Fruit fly (Drosophila melanogaster): ENCODE measurements around the gene mRpL2.

The mRpL2 gene

DNA sequence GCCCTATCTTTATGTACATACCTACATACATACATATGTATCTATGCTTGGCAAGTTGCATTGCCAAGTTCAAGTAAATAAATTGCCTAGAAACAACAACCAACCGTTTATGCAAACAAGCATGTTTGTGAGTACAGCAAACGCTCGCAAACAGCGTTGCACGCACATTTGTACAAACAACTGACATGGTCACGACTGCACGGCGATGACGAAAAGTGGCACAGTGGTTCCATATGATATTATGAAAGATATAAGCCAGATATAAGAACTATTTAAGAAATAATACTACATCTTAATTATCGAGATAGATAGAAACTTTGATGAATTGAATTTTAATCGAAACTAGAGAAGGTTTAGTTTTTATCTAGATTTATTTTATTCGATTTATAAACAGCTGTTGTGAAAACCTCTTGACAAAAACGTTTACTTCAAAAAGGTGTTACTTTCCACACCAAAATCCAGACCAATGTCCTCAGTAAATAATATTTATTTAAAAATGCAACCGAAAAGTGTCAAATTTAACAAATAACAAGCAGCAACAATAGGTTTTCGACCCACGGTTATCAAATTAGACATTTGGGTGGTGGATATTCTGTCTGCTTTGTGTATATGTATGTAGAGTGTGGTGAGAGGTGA, 30.7 kb upstream of the mRpL2 start:
- peak; percentile 65 for TF ChIP-seq CG3847 (GFP tag; IDR thresholded peaks at IDR 0.05)
- TF ChIP-seq Adf1 (GFP tag; IDR thresholded peaks at IDR 0.05), result peak; percentile 51
- TF ChIP-seq CG31441 (GFP tag; IDR thresholded peaks at IDR 0.05), result peak; percentile 97
- peak; percentile 54 for TF ChIP-seq H2.0 (GFP tag; IDR thresholded peaks at IDR 0.05)
- TF ChIP-seq CG12104 (GFP tag; optimal IDR thresholded peaks at IDR 0.05), result peak; percentile 87
- peak; percentile 59 for TF ChIP-seq CG3163 (GFP tag; optimal IDR thresholded peaks at IDR 0.05)
- peak; percentile 54 for TF ChIP-seq CG9609 (GFP tag; optimal IDR thresholded peaks at IDR 0.05)
- TF ChIP-seq CG10366 (GFP tag; IDR thresholded peaks at IDR 0.05), result peak; percentile 68; the same call in 1 of the 2 replicates
- no peak for TF ChIP-seq CG2129 (GFP tag; IDR thresholded peaks at IDR 0.05; ENCODE audit: partially characterized antibody)
- TF ChIP-seq Spps (tag; optimal IDR thresholded peaks at IDR 0.05), result peak; percentile 53
- 0 out of 3 replicates have a peak, but pooled peaks have one; percentile 39 for TF ChIP-seq C15 (GFP tag; IDR thresholded peaks at IDR 0.05)
- TF ChIP-seq mirr (GFP tag; optimal IDR thresholded peaks at IDR 0.05), result peak; percentile 19
- TF ChIP-seq sd (tag; optimal IDR thresholded peaks at IDR 0.05), result peak; percentile 73
- peak; percentile 75 for TF ChIP-seq fd3F (GFP tag; optimal IDR thresholded peaks at IDR 0.05)
- peak; percentile 81 for TF ChIP-seq CG2116 (GFP tag; optimal IDR thresholded peaks at IDR 0.05)
- peak; percentile 95 for TF ChIP-seq CG2678 (tag; optimal IDR thresholded peaks at IDR 0.05)
- peak; percentile 88 for TF ChIP-seq Kr (GFP tag; optimal IDR thresholded peaks at IDR 0.05)
- peak; percentile 89 for TF ChIP-seq Camta (GFP tag; optimal IDR thresholded peaks at IDR 0.05)
- peak; percentile 93 for TF ChIP-seq CG15696 (tag; optimal IDR thresholded peaks at IDR 0.05)
- TF ChIP-seq lov (optimal IDR thresholded peaks at IDR 0.05), result no peak
- TF ChIP-seq lov (GFP tag; IDR thresholded peaks at IDR 0.05), result peak; percentile 82
- TF ChIP-seq crc (GFP tag; optimal IDR thresholded peaks at IDR 0.05), result peak; percentile 61
- TF ChIP-seq Bdp1 (GFP tag; optimal IDR thresholded peaks at IDR 0.05), result peak; percentile 79
- no peak for TF ChIP-seq Doc3 (GFP tag; IDR thresholded peaks at IDR 0.05; ENCODE audit: partially characterized antibody)
- TF ChIP-seq phol (tag; optimal IDR thresholded peaks at IDR 0.05), result peak; percentile 91
- peak; percentile 88 for TF ChIP-seq CG10267 (tag; optimal IDR thresholded peaks at IDR 0.05)
- peak; percentile 81 for TF ChIP-seq oc (tag; optimal IDR thresholded peaks at IDR 0.05)
- TF ChIP-seq CG7372 (GFP tag; IDR thresholded peaks at IDR 0.05), result peak; percentile 72; the same call in 1 of the 2 replicates
- no peak for TF ChIP-seq CG16779 (GFP tag; IDR thresholded peaks at IDR 0.05)
- peak; percentile 74 for TF ChIP-seq sisA (GFP tag; IDR thresholded peaks at IDR 0.05)
- TF ChIP-seq Dbx (GFP tag; IDR thresholded peaks at IDR 0.05), result peak; percentile 53; the same call in 1 of the 3 replicates
- TF ChIP-seq Myb (GFP tag; optimal IDR thresholded peaks at IDR 0.05), result peak; percentile 57
- peak; percentile 87 for TF ChIP-seq ara (GFP tag; IDR thresholded peaks at IDR 0.05)
- peak; percentile 32 for TF ChIP-seq Rx (GFP tag; IDR thresholded peaks at IDR 0.05)
- peak; percentile 49; the same call in 1 of the 3 replicates for TF ChIP-seq CG16813 (GFP tag; IDR thresholded peaks at IDR 0.05; ENCODE audit: partially characterized antibody)
- TF ChIP-seq Opbp (GFP tag; IDR thresholded peaks at IDR 0.05; ENCODE audit: partially characterized antibody), result no peak
- peak; percentile 87 for TF ChIP-seq CG4820 (GFP tag; optimal IDR thresholded peaks at IDR 0.05)
- TF ChIP-seq CHES-1-like (GFP tag; optimal IDR thresholded peaks at IDR 0.05), result peak; percentile 75
- peak; percentile 81 for TF ChIP-seq CG31388 (GFP tag; optimal IDR thresholded peaks at IDR 0.05)
- TF ChIP-seq CG18764 (GFP tag; optimal IDR thresholded peaks at IDR 0.05), result peak; percentile 81
- TF ChIP-seq Ravus (GFP tag; IDR thresholded peaks at IDR 0.05), result no peak; the same call in none of the 2 replicates
- peak; percentile 29 for TF ChIP-seq CG10565 (GFP tag; optimal IDR thresholded peaks at IDR 0.05)
- peak; percentile 31; the same call in 1 of the 2 replicates for TF ChIP-seq CG17612 (GFP tag; IDR thresholded peaks at IDR 0.05)
- peak; percentile 50; the same call in 1 of the 3 replicates for TF ChIP-seq vnd (GFP tag; IDR thresholded peaks at IDR 0.05; ENCODE audit: partially characterized antibody)
- TF ChIP-seq Vsx1 (GFP tag; optimal IDR thresholded peaks at IDR 0.05), result peak; percentile 83
- TF ChIP-seq CG11085 (GFP tag; IDR thresholded peaks at IDR 0.05), result no peak
- TF ChIP-seq CG12236 (GFP tag; optimal IDR thresholded peaks at IDR 0.05), result peak; percentile 82
- TF ChIP-seq crol (GFP tag; IDR thresholded peaks at IDR 0.05), result no peak
- peak; percentile 92 for TF ChIP-seq CG13775 (GFP tag; optimal IDR thresholded peaks at IDR 0.05)
- peak; percentile 63 for TF ChIP-seq CTCF (GFP tag; optimal IDR thresholded peaks at IDR 0.05)
- peak; percentile 82 for TF ChIP-seq Ada2b (GFP tag; IDR thresholded peaks at IDR 0.05)

Data from whole organism, embryonic.